Fruit fly (Drosophila melanogaster) whole organism, embryonic: ENCODE measurements around the gene CG7304.

Experiments
- CG10321 ChIP-seq: fragments of 200-800 bp; sonication (Bioruptor generic); IDR thresholded peaks from 2 replicates; pipeline ENCODE4 v1.3.6; 2022; ENCODE audit warnings: missing biosample characterization, missing genetic modification characterization
- CG10543 ChIP-seq: fragments of 200-800 bp; sonication (Bioruptor generic); optimal IDR thresholded peaks from 3 replicates; lab custom pipeline; 2017; ENCODE audit warnings: missing biosample characterization, mild to moderate bottlenecking, missing genetic modification characterization, moderate library complexity
- CG11085 ChIP-seq: fragments of 200-800 bp; sonication (Bioruptor generic); IDR thresholded peaks from 2 replicates; pipeline ENCODE4 v1.3.6; 2022; ENCODE audit warnings: missing biosample characterization, missing genetic modification characterization
- CG11560 ChIP-seq: fragments of 200-800 bp; sonication (Bioruptor generic); IDR thresholded peaks from 3 replicates; pipeline ENCODE4 v1.3.6; 2022; ENCODE audit warnings: missing biosample characterization, missing genetic modification characterization
- CG12219 ChIP-seq: fragments of 200-800 bp; sonication (Bioruptor generic); optimal IDR thresholded peaks from 3 replicates; lab custom pipeline; 2018; ENCODE audit warnings: missing biosample characterization, mild to moderate bottlenecking, missing genetic modification characterization
- CG1233 ChIP-seq: fragments of 200-800 bp; sonication (Bioruptor generic); optimal IDR thresholded peaks from 4 replicates; lab custom pipeline; 2018; ENCODE audit warnings: missing biosample characterization, mild to moderate bottlenecking, missing genetic modification characterization
- CG14441 ChIP-seq: fragments of 200-800 bp; sonication (Bioruptor generic); IDR thresholded peaks from 2 replicates; pipeline ENCODE4 v1.3.6; 2022; ENCODE audit warnings: missing biosample characterization, missing genetic modification characterization
- CG14860 ChIP-seq: fragments of 200-800 bp; sonication (Bioruptor generic); IDR thresholded peaks from 3 replicates; pipeline ENCODE4 v1.3.6; 2022; ENCODE audit warnings: missing biosample characterization, missing genetic modification characterization; ENCODE audit not compliant: partially characterized antibody
- CG17361 ChIP-seq: fragments of 200-800 bp; sonication (Bioruptor generic); IDR thresholded peaks from 3 replicates; pipeline ENCODE4 v1.3.6; 2022; ENCODE audit warnings: missing biosample characterization, missing genetic modification characterization
- CG18262 ChIP-seq: fragments of 200-800 bp; optimal IDR thresholded peaks from 3 replicates; lab custom pipeline; 2019; ENCODE audit warnings: missing biosample characterization, mild to moderate bottlenecking, missing genetic modification characterization, moderate library complexity
- CG18764 ChIP-seq: fragments of 200-800 bp; sonication (Bioruptor generic); optimal IDR thresholded peaks from 3 replicates; lab custom pipeline; 2016; ENCODE audit warnings: missing biosample characterization, missing genetic modification characterization
- CG2116 ChIP-seq: fragments of 200-800 bp; sonication (Bioruptor generic); optimal IDR thresholded peaks from 3 replicates; lab custom pipeline; 2018; ENCODE audit warnings: missing biosample characterization, mild to moderate bottlenecking, missing genetic modification characterization
- CG2120 ChIP-seq: fragments of 200-800 bp; sonication (Bioruptor generic); optimal IDR thresholded peaks from 3 replicates; lab custom pipeline; 2016; ENCODE audit warnings: missing biosample characterization, missing genetic modification characterization
- CG30431 ChIP-seq: fragments of 200-800 bp; sonication (Bioruptor generic); optimal IDR thresholded peaks from 2 replicates; lab custom pipeline; 2017; ENCODE audit warnings: missing biosample characterization, missing genetic modification characterization
- CG3065 ChIP-seq: fragments of 200-800 bp; sonication (Bioruptor generic); optimal IDR thresholded peaks from 2 replicates; lab custom pipeline; 2016; ENCODE audit warnings: missing biosample characterization, missing genetic modification characterization
- CG34224 ChIP-seq: fragments of 200-800 bp; sonication (Bioruptor generic); IDR thresholded peaks from 3 replicates; pipeline ENCODE4 v1.3.6; 2022; ENCODE audit warnings: missing biosample characterization, missing genetic modification characterization; ENCODE audit not compliant: partially characterized antibody
- CG3838 ChIP-seq: fragments of 200-800 bp; sonication (Bioruptor generic); optimal IDR thresholded peaks from 3 replicates; lab custom pipeline; 2016; ENCODE audit warnings: missing biosample characterization, missing genetic modification characterization
- CG4328 ChIP-seq: fragments of 200-800 bp; sonication (Bioruptor generic); optimal IDR thresholded peaks from 3 replicates; lab custom pipeline; 2017; ENCODE audit warnings: missing biosample characterization, missing genetic modification reagents, missing genetic modification characterization
- CG4730 ChIP-seq: fragments of 200-800 bp; sonication (Bioruptor generic); IDR thresholded peaks from 2 replicates; pipeline ENCODE4 v1.3.6; 2022; ENCODE audit warnings: missing biosample characterization, missing genetic modification characterization
- CG5180 ChIP-seq: fragments of 200-800 bp; sonication (Bioruptor generic); optimal IDR thresholded peaks from 3 replicates; lab custom pipeline; 2017; ENCODE audit warnings: missing biosample characterization, missing genetic modification characterization, mild to moderate bottlenecking, moderate library complexity, missing genetic modification reagents
- CG6791 ChIP-seq: fragments of 200-800 bp; sonication (Bioruptor generic); IDR thresholded peaks from 3 replicates; pipeline ENCODE4 v1.3.6; 2022; ENCODE audit warnings: missing biosample characterization, missing genetic modification characterization; ENCODE audit not compliant: partially characterized antibody
- CG7357 ChIP-seq: fragments of 200-800 bp; sonication (Bioruptor generic); IDR thresholded peaks from 3 replicates; pipeline ENCODE4 v1.3.6; 2022; ENCODE audit warnings: missing biosample characterization, missing genetic modification characterization
- CG7928 ChIP-seq: fragments of 200-800 bp; sonication (Bioruptor generic); optimal IDR thresholded peaks from 2 replicates; lab custom pipeline; 2017; ENCODE audit warnings: missing biosample characterization, mild to moderate bottlenecking, missing genetic modification characterization
- CG8924 ChIP-seq: fragments of 200-800 bp; optimal IDR thresholded peaks from 3 replicates; lab custom pipeline; 2019; ENCODE audit warnings: missing biosample characterization, mild to moderate bottlenecking, missing genetic modification characterization, moderate library complexity
- D19A ChIP-seq: fragments of 200-800 bp; optimal IDR thresholded peaks from 3 replicates; lab custom pipeline; 2019; ENCODE audit warnings: missing biosample characterization, mild to moderate bottlenecking, missing genetic modification characterization, moderate library complexity
- Hr3 ChIP-seq: fragments of 200-800 bp; sonication (Bioruptor generic); optimal IDR thresholded peaks from 3 replicates; lab custom pipeline; 2016; ENCODE audit warnings: missing biosample characterization, missing genetic modification characterization
- Hr78 ChIP-seq, 2 experiments: fragments of 200-800 bp in 1 of 2; fragments of >200 bp in 1 of 2; sonication (Bioruptor generic) in 1 of 2; optimal IDR thresholded peaks; 2 replicates each; lab custom pipeline; 2017 to 2019; ENCODE audit warnings: missing biosample characterization in 2 of 2, missing genetic modification characterization in 2 of 2, mild to moderate bottlenecking in 1 of 2, moderate library complexity in 1 of 2
- MTF-1 ChIP-seq: fragments of 200-800 bp; sonication (Bioruptor generic); optimal IDR thresholded peaks from 2 replicates; lab custom pipeline; 2018; ENCODE audit warnings: missing biosample characterization, mild to moderate bottlenecking, missing genetic modification characterization, borderline replicate concordance
- Meics ChIP-seq: fragments of 200-800 bp; sonication (Bioruptor generic); optimal IDR thresholded peaks from 2 replicates; lab custom pipeline; 2017; ENCODE audit warnings: missing biosample characterization, mild to moderate bottlenecking, missing genetic modification characterization
- Nf-YB ChIP-seq: fragments of 200-800 bp; sonication (Bioruptor generic); optimal IDR thresholded peaks from 3 replicates; lab custom pipeline; 2019; ENCODE audit warnings: missing biosample characterization, mild to moderate bottlenecking, missing genetic modification characterization, moderate library complexity
- Spps ChIP-seq: fragments of 200-800 bp; sonication (Bioruptor generic); optimal IDR thresholded peaks from 2 replicates; lab custom pipeline; 2018; ENCODE audit warnings: missing biosample characterization, mild to moderate bottlenecking, missing genetic modification characterization
- abd-A ChIP-seq: fragments of 200-800 bp; sonication (Bioruptor generic); optimal IDR thresholded peaks from 3 replicates; lab custom pipeline; 2019; ENCODE audit warnings: missing biosample characterization, mild to moderate bottlenecking, missing genetic modification characterization, moderate library complexity
- ato ChIP-seq: fragments of 200-800 bp; sonication (Bioruptor generic); IDR thresholded peaks from 2 replicates; pipeline ENCODE4 v1.3.6; 2022; ENCODE audit warnings: missing biosample characterization, missing genetic modification characterization; ENCODE audit not compliant: partially characterized antibody
- cad ChIP-seq: fragments of >200 bp; optimal IDR thresholded peaks from 2 replicates; lab custom pipeline; 2017; ENCODE audit warnings: missing biosample characterization, missing genetic modification characterization
- dan ChIP-seq: fragments of 200-800 bp; sonication (Bioruptor generic); IDR thresholded peaks from 2 replicates; pipeline ENCODE4 v1.3.6; 2022; ENCODE audit warnings: missing biosample characterization, missing genetic modification characterization
- eyg ChIP-seq: fragments of 200-800 bp; sonication (Bioruptor generic); optimal IDR thresholded peaks from 3 replicates; lab custom pipeline; 2016; ENCODE audit warnings: missing biosample characterization, missing genetic modification characterization
- fd3F ChIP-seq: fragments of 200-800 bp; sonication (Bioruptor generic); optimal IDR thresholded peaks from 2 replicates; lab custom pipeline; 2018; ENCODE audit warnings: missing biosample characterization, mild to moderate bottlenecking, missing genetic modification characterization, moderate library complexity
- ftz-f1 ChIP-seq: fragments of 200-800 bp; sonication (Bioruptor generic); optimal IDR thresholded peaks from 2 replicates; lab custom pipeline; 2016; ENCODE audit warnings: missing biosample characterization, missing genetic modification characterization
- gce ChIP-seq: fragments of 200-800 bp; sonication (Bioruptor generic); IDR thresholded peaks from 3 replicates; pipeline ENCODE4 v1.3.6; 2022; ENCODE audit warnings: missing biosample characterization, missing genetic modification characterization
- gem ChIP-seq: fragments of 200-800 bp; sonication (Bioruptor generic); optimal IDR thresholded peaks from 2 replicates; lab custom pipeline; 2019; ENCODE audit warnings: missing biosample characterization, mild to moderate bottlenecking, missing genetic modification characterization, moderate library complexity
- gsb ChIP-seq: fragments of 200-800 bp; sonication (Bioruptor generic); IDR thresholded peaks from 2 replicates; pipeline ENCODE4 v1.3.6; 2022; ENCODE audit warnings: missing biosample characterization, missing genetic modification characterization
- hbn ChIP-seq: fragments of 200-800 bp; sonication (Bioruptor generic); IDR thresholded peaks from 2 replicates; pipeline ENCODE4 v1.3.6; 2022; ENCODE audit warnings: missing biosample characterization, missing genetic modification characterization; ENCODE audit not compliant: partially characterized antibody
- kah ChIP-seq: fragments of 200-800 bp; sonication (Bioruptor generic); optimal IDR thresholded peaks from 2 replicates; lab custom pipeline; 2018; ENCODE audit warnings: missing biosample characterization, mild to moderate bottlenecking, missing genetic modification characterization
- lola ChIP-seq, 3 experiments: fragments of >200 bp in 2 of 3; fragments of 200-800 bp in 1 of 3; sonication (Bioruptor generic) in 1 of 3; optimal IDR thresholded peaks; 2 replicates each; lab custom pipeline; 2017 to 2019; ENCODE audit warnings: missing biosample characterization in 3 of 3, missing genetic modification characterization in 3 of 3, mild to moderate bottlenecking in 1 of 3, moderate library complexity in 1 of 3
- ro ChIP-seq: fragments of 200-800 bp; sonication (Bioruptor generic); IDR thresholded peaks from 2 replicates; pipeline ENCODE4 v1.3.6; 2022; ENCODE audit warnings: missing biosample characterization, missing genetic modification characterization
- sd ChIP-seq: fragments of 200-800 bp; sonication (Bioruptor generic); optimal IDR thresholded peaks from 3 replicates; lab custom pipeline; 2018; ENCODE audit warnings: missing biosample characterization, mild to moderate bottlenecking, missing genetic modification characterization, moderate library complexity
- sens-2 ChIP-seq: fragments of 200-800 bp; sonication (Bioruptor generic); IDR thresholded peaks from 2 replicates; pipeline ENCODE4 v1.3.6; 2022; ENCODE audit warnings: missing biosample characterization, missing genetic modification characterization
- sr ChIP-seq: fragments of 200-800 bp; sonication (Bioruptor generic); IDR thresholded peaks from 3 replicates; pipeline ENCODE4 v1.3.6; 2022; ENCODE audit warnings: missing biosample characterization, missing genetic modification characterization
- wek ChIP-seq: fragments of 200-800 bp; sonication (Bioruptor generic); optimal IDR thresholded peaks from 3 replicates; lab custom pipeline; 2018; ENCODE audit warnings: missing biosample characterization, mild to moderate bottlenecking, missing genetic modification characterization, moderate library complexity

CG7304 gene

DNA sequence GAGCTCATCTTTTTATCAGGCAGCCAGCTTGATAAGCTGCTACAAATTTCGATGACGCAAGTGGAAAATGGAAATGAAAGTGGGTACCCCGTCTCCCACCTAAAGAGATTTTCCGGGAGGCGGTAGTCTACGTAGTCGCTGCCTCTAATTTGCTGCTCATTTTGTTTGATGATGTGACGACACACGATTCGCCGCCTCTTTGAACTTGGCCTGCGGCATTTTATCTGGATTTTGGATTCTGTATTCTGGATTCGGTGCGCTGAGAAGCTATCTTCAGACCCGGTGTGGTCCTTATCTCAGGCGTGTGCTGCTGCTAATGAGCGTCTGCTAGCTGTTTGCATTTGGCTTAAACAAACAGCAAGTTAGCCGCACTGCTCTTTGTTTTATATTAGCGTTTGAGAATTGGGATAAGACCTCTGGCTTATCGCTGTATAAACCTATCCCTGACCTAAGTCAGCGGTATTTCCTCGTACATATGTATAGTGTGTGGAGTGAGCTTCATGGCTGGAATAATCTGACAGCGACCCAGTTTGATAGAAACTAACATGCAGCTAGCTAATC, 34.5 kb downstream of the CG7304 start (continued):
- TF ChIP-seq eyg (GFP tag; lab: Kevin White, UChicago) (peak; percentile 73), Nf-YB (GFP tag; lab: Kevin White, UChicago) (peak; percentile 14), Meics (GFP tag; lab: Kevin White, UChicago) (peak; percentile 59), Hr78 (GFP tag; optimal IDR thresholded peaks at IDR 0.05; lab: Kevin White, UChicago) (peak in 1 of 2 experiments; percentile 57), CG4328 (GFP tag; lab: Kevin White, UChicago) (peak; percentile 46), fd3F (GFP tag; lab: Kevin White, UChicago) (peak; percentile 44), CG12219 (GFP tag; lab: Kevin White, UChicago) (peak; percentile 44), CG4730 (GFP tag; lab: Robert Waterston, UW) (0 out of 2 replicates have a peak, but pooled peaks have one; percentile 21), wek (GFP tag; lab: Kevin White, UChicago) (peak; percentile 65), lola (GFP tag; optimal IDR thresholded peaks at IDR 0.05; lab: Kevin White, UChicago) (peak in 1 of 3 experiments; percentile 35), CG30431 (peak; percentile 26), sr (GFP tag; lab: Robert Waterston, UW) (0 out of 3 replicates have a peak, but pooled peaks have one; percentile 32), dan (GFP tag; lab: Robert Waterston, UW) (no peak), CG18764 (GFP tag; lab: Kevin White, UChicago) (peak; percentile 53), CG14860 (GFP tag; lab: Robert Waterston, UW) (no peak), Spps (tag; lab: Kevin White, UChicago) (no peak), sd (tag; lab: Kevin White, UChicago) (peak; percentile 44), CG6791 (GFP tag; lab: Robert Waterston, UW) (no peak), CG17361 (0 out of 3 replicates have a peak, but pooled peaks have one; percentile 27), CG7928 (no peak), CG1233 (GFP tag; lab: Kevin White, UChicago) (peak; percentile 74), CG5180 (GFP tag; lab: Kevin White, UChicago) (peak; percentile 34), sens-2 (GFP tag; lab: Robert Waterston, UW) (no peak), MTF-1 (GFP tag; lab: Kevin White, UChicago) (peak; percentile 55), CG3065 (GFP tag; lab: Kevin White, UChicago) (peak; percentile 32), CG10321 (0 out of 2 replicates have a peak, but pooled peaks have one; percentile 12), ftz-f1 (GFP tag; lab: Kevin White, UChicago) (no peak), CG11560 (tag; lab: Robert Waterston, UW) (no peak), CG7357 (GFP tag; lab: Robert Waterston, UW) (no peak), CG11085 (GFP tag; lab: Robert Waterston, UW) (no peak), CG10543 (GFP tag; lab: Kevin White, UChicago) (peak; percentile 65), CG3838 (GFP tag; lab: Kevin White, UChicago) (peak; percentile 24), hbn (GFP tag; lab: Robert Waterston, UW) (no peak), gem (peak; percentile 59), cad (GFP tag; lab: Kevin White, UChicago) (no peak), CG2120 (GFP tag; lab: Kevin White, UChicago) (peak; percentile 39), CG34224 (no peak), kah (GFP tag; lab: Kevin White, UChicago) (no peak), gsb (peak; percentile 50; the same call in 1 of the 2 replicates), Hr3 (peak; percentile 15), ato (no peak), ro (GFP tag; lab: Robert Waterston, UW) (no peak), CG8924 (tag; lab: Kevin White, UChicago) (peak; percentile 52), CG14441 (0 out of 2 replicates have a peak, but pooled peaks have one; percentile 16), D19A (tag; lab: Kevin White, UChicago) (peak; percentile 13), abd-A (no peak), gce (GFP tag; lab: Robert Waterston, UW) (no peak), CG2116 (GFP tag; lab: Kevin White, UChicago) (peak; percentile 20), CG18262 (peak; percentile 35)
